Fruit fly (Drosophila melanogaster) whole organism, adult: ENCODE data around the gene Clbn.

Experiments used
- CG11617 ChIP-seq: fragments of 200-800 bp; sonication (Bioruptor generic); optimal IDR thresholded peaks from 2 replicates; lab custom pipeline; 2017; ENCODE audit warnings: mild to moderate bottlenecking, missing biosample characterization, missing genetic modification reagents, missing genetic modification characterization
- CG14711 ChIP-seq: fragments of 200-800 bp; sonication (Bioruptor generic); optimal IDR thresholded peaks from 2 replicates; lab custom pipeline; 2018; ENCODE audit warnings: missing biosample characterization, mild to moderate bottlenecking, missing genetic modification characterization, moderate library complexity
- CG5204 ChIP-seq: fragments of 200-800 bp; sonication (Bioruptor generic); optimal IDR thresholded peaks from 2 replicates; lab custom pipeline; 2016; ENCODE audit warnings: missing biosample characterization, missing genetic modification characterization
- CG7101 ChIP-seq: fragments of 200-800 bp; sonication (Bioruptor generic); optimal IDR thresholded peaks from 2 replicates; lab custom pipeline; 2018; ENCODE audit warnings: missing biosample characterization, mild to moderate bottlenecking, missing genetic modification characterization, moderate library complexity
- Mnt ChIP-seq: fragments of 200-800 bp; sonication (Bioruptor generic); optimal IDR thresholded peaks from 2 replicates; lab custom pipeline; 2016; ENCODE audit warnings: missing biosample characterization, mild to moderate bottlenecking, missing genetic modification characterization
- bab1 ChIP-seq: fragments of 200-800 bp; sonication (Bioruptor generic); optimal IDR thresholded peaks from 3 replicates; lab custom pipeline; 2019; ENCODE audit warnings: missing biosample characterization, mild to moderate bottlenecking, missing genetic modification characterization, moderate library complexity
- cic ChIP-seq: fragments of 200-800 bp; sonication (Bioruptor generic); optimal IDR thresholded peaks from 2 replicates; lab custom pipeline; 2017; ENCODE audit warnings: missing biosample characterization, mild to moderate bottlenecking, missing genetic modification characterization, moderate library complexity
- cnc ChIP-seq, 2 experiments: fragments of >200 bp; optimal IDR thresholded peaks; 2 replicates each; lab custom pipeline; 2017
- kay ChIP-seq: fragments of 200-800 bp; sonication (Bioruptor generic); peaks from one replicate; lab custom pipeline; 2016; ENCODE audit warnings: missing biosample characterization, missing genetic modification characterization, borderline replicate concordance
- pad ChIP-seq: fragments of 200-800 bp; sonication (Bioruptor generic); optimal IDR thresholded peaks from 3 replicates; lab custom pipeline; 2017; ENCODE audit warnings: missing biosample characterization, missing genetic modification characterization, mild to moderate bottlenecking, moderate library complexity, missing genetic modification reagents
- toe ChIP-seq: fragments of 200-800 bp; sonication (Bioruptor generic); optimal IDR thresholded peaks from 2 replicates; lab custom pipeline; 2016; ENCODE audit warnings: missing biosample characterization, missing genetic modification characterization

DNA sequence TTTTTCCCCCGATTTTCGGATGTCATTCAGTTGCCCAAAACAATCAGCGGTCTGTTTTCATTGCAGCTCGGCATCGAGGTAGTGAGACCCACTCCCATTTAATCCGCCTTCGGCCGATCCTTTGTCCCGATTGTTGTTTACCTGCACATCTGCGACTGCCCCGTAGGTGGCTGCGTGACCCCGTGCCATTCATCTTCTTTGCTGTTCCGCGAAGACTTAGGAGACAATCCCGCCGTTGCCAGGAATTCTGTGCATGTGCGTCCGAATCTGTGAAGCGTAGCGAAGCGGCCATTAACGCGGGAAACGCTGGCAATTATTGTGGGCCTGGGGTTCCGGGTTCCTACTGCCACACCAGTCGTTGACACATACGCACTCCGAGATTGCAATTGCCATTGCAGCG is 45.7 kb downstream of the Clbn start:
- no peak for TF ChIP-seq toe (GFP tag; lab: Kevin White, UChicago)
- no peak for TF ChIP-seq CG5204 (GFP tag; lab: Kevin White, UChicago)
- no peak for TF ChIP-seq bab1 (GFP tag; lab: Kevin White, UChicago)
- TF ChIP-seq cnc (optimal IDR thresholded peaks at IDR 0.05; lab: Kevin White, UChicago) = no peak
- TF ChIP-seq kay (GFP tag; lab: Kevin White, UChicago) = no peak
- TF ChIP-seq CG11617 (GFP tag; lab: Kevin White, UChicago) = no peak
- no peak for TF ChIP-seq CG14711 (tag; lab: Kevin White, UChicago)
- TF ChIP-seq cic (GFP tag; lab: Kevin White, UChicago) = no peak
- no peak for TF ChIP-seq Mnt (GFP tag; lab: Kevin White, UChicago)
- no peak for TF ChIP-seq pad (GFP tag; lab: Kevin White, UChicago)
- TF ChIP-seq CG7101 (tag; lab: Kevin White, UChicago) = no peak
